Fruit fly (Drosophila melanogaster) whole organism, embryonic: ENCODE measurements around the gene Ccn.

Experiments
- ATbp ChIP-seq: fragments of 200-800 bp; sonication (Bioruptor generic); optimal IDR thresholded peaks from 2 replicates; lab custom pipeline; 2017; ENCODE audit warnings: missing biosample characterization, mild to moderate bottlenecking, missing genetic modification characterization, missing genetic modification reagents
- Antp ChIP-seq: fragments of 200-800 bp; sonication (Bioruptor generic); optimal IDR thresholded peaks from 3 replicates; lab custom pipeline; 2016; ENCODE audit warnings: missing biosample characterization, missing genetic modification characterization
- C15 ChIP-seq: fragments of 200-800 bp; sonication (Bioruptor generic); IDR thresholded peaks from 3 replicates; pipeline ENCODE4 v1.3.6; 2022; ENCODE audit warnings: missing biosample characterization, missing genetic modification characterization
- CG11398 ChIP-seq: fragments of 200-800 bp; sonication (Bioruptor generic); optimal IDR thresholded peaks from 2 replicates; lab custom pipeline; 2016; ENCODE audit warnings: missing biosample characterization, missing genetic modification characterization
- CG11695 ChIP-seq: fragments of 200-800 bp; sonication (Bioruptor generic); IDR thresholded peaks from 3 replicates; pipeline ENCODE4 v1.3.6; 2022; ENCODE audit warnings: missing biosample characterization, missing genetic modification characterization
- CG12391 ChIP-seq: fragments of 200-800 bp; sonication (Bioruptor generic); optimal IDR thresholded peaks from 3 replicates; lab custom pipeline; 2018; ENCODE audit warnings: missing biosample characterization, mild to moderate bottlenecking, missing genetic modification characterization, moderate library complexity
- CG13894 ChIP-seq: fragments of 200-800 bp; sonication (Bioruptor generic); optimal IDR thresholded peaks from 3 replicates; lab custom pipeline; 2018; ENCODE audit warnings: missing biosample characterization, mild to moderate bottlenecking, missing genetic modification characterization, moderate library complexity
- CG15073 ChIP-seq: fragments of 200-800 bp; sonication (Bioruptor generic); optimal IDR thresholded peaks from 2 replicates; lab custom pipeline; 2016; ENCODE audit warnings: missing biosample characterization, missing genetic modification characterization
- CG15514 ChIP-seq: fragments of 200-800 bp; sonication (Bioruptor generic); optimal IDR thresholded peaks from 3 replicates; lab custom pipeline; 2017; ENCODE audit warnings: missing biosample characterization, missing genetic modification characterization, mild to moderate bottlenecking, moderate library complexity, missing genetic modification reagents
- CG15696 ChIP-seq: fragments of 200-800 bp; sonication (Bioruptor generic); optimal IDR thresholded peaks from 2 replicates; lab custom pipeline; 2019; ENCODE audit warnings: missing biosample characterization, mild to moderate bottlenecking, missing genetic modification characterization, moderate library complexity
- CG1602 ChIP-seq: fragments of 200-800 bp; sonication (Bioruptor generic); optimal IDR thresholded peaks from 3 replicates; lab custom pipeline; 2016; ENCODE audit warnings: missing biosample characterization, missing genetic modification characterization
- CG16779 ChIP-seq: fragments of 200-800 bp; sonication (Bioruptor generic); IDR thresholded peaks from 2 replicates; pipeline ENCODE4 v1.3.6; 2022; ENCODE audit warnings: missing biosample characterization, missing genetic modification characterization
- CG17361 ChIP-seq: fragments of 200-800 bp; sonication (Bioruptor generic); IDR thresholded peaks from 3 replicates; pipeline ENCODE4 v1.3.6; 2022; ENCODE audit warnings: missing biosample characterization, missing genetic modification characterization
- CG2678 ChIP-seq: fragments of 200-800 bp; sonication (Bioruptor generic); optimal IDR thresholded peaks from 3 replicates; lab custom pipeline; 2019; ENCODE audit warnings: missing biosample characterization, mild to moderate bottlenecking, missing genetic modification characterization, moderate library complexity
- CG3065 ChIP-seq: fragments of 200-800 bp; sonication (Bioruptor generic); optimal IDR thresholded peaks from 2 replicates; lab custom pipeline; 2016; ENCODE audit warnings: missing biosample characterization, missing genetic modification characterization
- CG32767 ChIP-seq: fragments of 200-800 bp; sonication (Bioruptor generic); IDR thresholded peaks from 2 replicates; pipeline ENCODE4 v1.3.6; 2022; ENCODE audit warnings: missing biosample characterization, missing genetic modification characterization
- CG3995 ChIP-seq: fragments of 200-800 bp; sonication (Bioruptor generic); optimal IDR thresholded peaks from 3 replicates; lab custom pipeline; 2016; ENCODE audit warnings: missing biosample characterization, missing genetic modification characterization
- CG4404 ChIP-seq: fragments of 200-800 bp; sonication (Bioruptor generic); IDR thresholded peaks from 2 replicates; pipeline ENCODE4 v1.3.6; 2022; ENCODE audit warnings: missing biosample characterization, missing genetic modification characterization
- CG6272 ChIP-seq: fragments of 200-800 bp; sonication (Bioruptor generic); IDR thresholded peaks from 2 replicates; pipeline ENCODE4 v1.3.6; 2022; ENCODE audit warnings: missing biosample characterization, missing genetic modification characterization
- CG7556 ChIP-seq: fragments of 200-800 bp; sonication (Bioruptor generic); optimal IDR thresholded peaks from 2 replicates; lab custom pipeline; 2017; ENCODE audit warnings: missing biosample characterization, mild to moderate bottlenecking, missing genetic modification characterization
- CG8089 ChIP-seq: fragments of 200-800 bp; sonication (Bioruptor generic); optimal IDR thresholded peaks from 3 replicates; lab custom pipeline; 2016; ENCODE audit warnings: missing biosample characterization, missing genetic modification characterization
- CG8765 ChIP-seq: fragments of 200-800 bp; sonication (Bioruptor generic); IDR thresholded peaks from 2 replicates; pipeline ENCODE4 v1.3.6; 2022; ENCODE audit warnings: missing biosample characterization, missing genetic modification characterization
- CG9609 ChIP-seq: fragments of 200-800 bp; sonication (Bioruptor generic); optimal IDR thresholded peaks from 3 replicates; lab custom pipeline; 2016; ENCODE audit warnings: missing biosample characterization, missing genetic modification characterization
- CG9727 ChIP-seq: fragments of 200-800 bp; sonication (Bioruptor generic); optimal IDR thresholded peaks from 3 replicates; lab custom pipeline; 2017; ENCODE audit warnings: missing biosample characterization, mild to moderate bottlenecking, missing genetic modification characterization
- E2f2 ChIP-seq: fragments of 200-800 bp; sonication (Bioruptor generic); IDR thresholded peaks from 2 replicates; pipeline ENCODE4 v1.3.6; 2022; ENCODE audit warnings: missing biosample characterization, missing genetic modification characterization
- Ets97D ChIP-seq: fragments of 200-800 bp; sonication (Bioruptor generic); optimal IDR thresholded peaks from 3 replicates; lab custom pipeline; 2016; ENCODE audit warnings: missing biosample characterization, missing genetic modification characterization
- Lim3 ChIP-seq: fragments of 200-800 bp; sonication (Bioruptor generic); IDR thresholded peaks from 2 replicates; pipeline ENCODE4 v1.3.6; 2022; ENCODE audit warnings: missing biosample characterization, missing genetic modification characterization
- Meics ChIP-seq: fragments of 200-800 bp; sonication (Bioruptor generic); optimal IDR thresholded peaks from 2 replicates; lab custom pipeline; 2017; ENCODE audit warnings: missing biosample characterization, mild to moderate bottlenecking, missing genetic modification characterization
- NC2β ChIP-seq: fragments of 200-800 bp; sonication (Bioruptor generic); optimal IDR thresholded peaks from 2 replicates; lab custom pipeline; 2016; ENCODE audit warnings: missing biosample characterization, missing genetic modification characterization
- NfI ChIP-seq: fragments of 200-800 bp; sonication (Bioruptor generic); optimal IDR thresholded peaks from 3 replicates; lab custom pipeline; 2018; ENCODE audit warnings: missing biosample characterization, mild to moderate bottlenecking, missing genetic modification characterization, moderate library complexity
- Six4 ChIP-seq: fragments of 200-800 bp; sonication (Bioruptor generic); optimal IDR thresholded peaks from 2 replicates; lab custom pipeline; 2016; ENCODE audit warnings: missing biosample characterization, missing genetic modification characterization
- Taf1 ChIP-seq: fragments of 200-800 bp; sonication (Bioruptor generic); IDR thresholded peaks from 2 replicates; pipeline ENCODE4 v1.3.6; 2022; ENCODE audit warnings: missing biosample characterization, missing genetic modification characterization
- aop ChIP-seq: fragments of 200-800 bp; sonication (Bioruptor generic); IDR thresholded peaks from 2 replicates; pipeline ENCODE4 v1.3.6; 2022; ENCODE audit warnings: missing biosample characterization, missing genetic modification characterization
- bcd ChIP-seq: fragments of 200-800 bp; sonication (Bioruptor generic); optimal IDR thresholded peaks from 2 replicates; lab custom pipeline; 2017; ENCODE audit warnings: missing biosample characterization, mild to moderate bottlenecking, missing genetic modification characterization
- crc ChIP-seq: fragments of 200-800 bp; sonication (Bioruptor generic); optimal IDR thresholded peaks from 2 replicates; lab custom pipeline; 2016; ENCODE audit warnings: missing biosample characterization, missing genetic modification characterization
- dati ChIP-seq: fragments of 200-800 bp; sonication (Bioruptor generic); IDR thresholded peaks from 2 replicates; pipeline ENCODE4 v1.3.6; 2022; ENCODE audit warnings: missing biosample characterization, missing genetic modification characterization
- ewg ChIP-seq: fragments of 200-800 bp; sonication (Bioruptor generic); optimal IDR thresholded peaks from 3 replicates; lab custom pipeline; 2017; ENCODE audit warnings: mild to moderate bottlenecking, missing biosample characterization, missing genetic modification reagents, missing genetic modification characterization
- eyg ChIP-seq: fragments of 200-800 bp; sonication (Bioruptor generic); optimal IDR thresholded peaks from 3 replicates; lab custom pipeline; 2016; ENCODE audit warnings: missing biosample characterization, missing genetic modification characterization
- gcm ChIP-seq: fragments of 200-800 bp; sonication (Bioruptor generic); optimal IDR thresholded peaks from 2 replicates; lab custom pipeline; 2019; ENCODE audit warnings: missing biosample characterization, mild to moderate bottlenecking, missing genetic modification characterization, moderate library complexity
- grn ChIP-seq: fragments of 200-800 bp; sonication (Bioruptor generic); optimal IDR thresholded peaks from 3 replicates; lab custom pipeline; 2017; ENCODE audit warnings: missing biosample characterization, missing genetic modification characterization
- maf-S ChIP-seq: fragments of 200-800 bp; sonication (Bioruptor generic); optimal IDR thresholded peaks from 2 replicates; lab custom pipeline; 2016; ENCODE audit warnings: missing biosample characterization, missing genetic modification characterization
- onecut ChIP-seq: fragments of 200-800 bp; sonication (Bioruptor generic); IDR thresholded peaks from 2 replicates; pipeline ENCODE4 v1.3.6; 2022; ENCODE audit warnings: missing biosample characterization, missing genetic modification characterization
- peb ChIP-seq: fragments of 200-800 bp; sonication (Bioruptor generic); IDR thresholded peaks from 2 replicates; pipeline ENCODE4 v1.3.6; 2022; ENCODE audit warnings: missing biosample characterization, missing genetic modification characterization
- pho ChIP-seq: fragments of 200-800 bp; sonication (Bioruptor generic); optimal IDR thresholded peaks from 2 replicates; lab custom pipeline; 2016; ENCODE audit warnings: missing biosample characterization, missing genetic modification characterization
- ranshi ChIP-seq: fragments of 200-800 bp; sonication (Bioruptor generic); IDR thresholded peaks from 2 replicates; pipeline ENCODE4 v1.3.6; 2022; ENCODE audit warnings: missing biosample characterization, missing genetic modification characterization
- salm ChIP-seq: fragments of 200-800 bp; sonication (Bioruptor generic); optimal IDR thresholded peaks from 2 replicates; lab custom pipeline; 2018; ENCODE audit warnings: missing biosample characterization, mild to moderate bottlenecking, missing genetic modification characterization
- sisA ChIP-seq: fragments of 200-800 bp; sonication (Bioruptor generic); IDR thresholded peaks from 2 replicates; pipeline ENCODE4 v1.3.6; 2022; ENCODE audit warnings: missing biosample characterization, missing genetic modification characterization
- slbo ChIP-seq: fragments of 200-800 bp; sonication (Bioruptor generic); IDR thresholded peaks from 2 replicates; pipeline ENCODE4 v1.3.6; 2022; ENCODE audit warnings: missing biosample characterization, missing genetic modification characterization
- stc ChIP-seq: fragments of 200-800 bp; sonication (Bioruptor generic); IDR thresholded peaks from 2 replicates; pipeline ENCODE4 v1.3.6; 2022; ENCODE audit warnings: missing biosample characterization, missing genetic modification characterization
- tin ChIP-seq: fragments of 200-800 bp; sonication (Bioruptor generic); optimal IDR thresholded peaks from 3 replicates; lab custom pipeline; 2016; ENCODE audit warnings: missing biosample characterization, missing genetic modification characterization
- zfh1 ChIP-seq: fragments of 200-800 bp; sonication (Bioruptor generic); IDR thresholded peaks from 3 replicates; pipeline ENCODE4 v1.3.6; 2022; ENCODE audit warnings: missing biosample characterization, missing genetic modification characterization

Gene Ccn

dm6 chr3L:17668945-17669779 is 20.7 kb upstream of the Ccn start, which contains the start of gene Crtc (continued):
- TF ChIP-seq Six4 (GFP tag; lab: Kevin White, UChicago) (no peak), CG32767 (no peak), ewg (GFP tag; lab: Kevin White, UChicago) (no peak), CG13894 (tag; lab: Kevin White, UChicago) (no peak), aop (GFP tag; lab: Robert Waterston, UW) (no peak), slbo (GFP tag; lab: Robert Waterston, UW) (peak; percentile 40; the same call in 1 of the 2 replicates), ATbp (GFP tag; lab: Kevin White, UChicago) (no peak), Ets97D (peak; percentile 65), Antp (GFP tag; lab: Kevin White, UChicago) (no peak), CG3065 (GFP tag; lab: Kevin White, UChicago) (no peak), E2f2 (GFP tag; lab: Robert Waterston, UW) (peak; percentile 85), CG2678 (no peak), CG11398 (GFP tag; lab: Kevin White, UChicago) (no peak), C15 (no peak), NfI (no peak), bcd (GFP tag; lab: Kevin White, UChicago) (peak; percentile 25), CG3995 (GFP tag; lab: Kevin White, UChicago) (peak; percentile 60), Lim3 (GFP tag; lab: Robert Waterston, UW) (no peak), CG9609 (GFP tag; lab: Kevin White, UChicago) (no peak), eyg (GFP tag; lab: Kevin White, UChicago) (no peak), Taf1 (GFP tag; lab: Robert Waterston, UW) (no peak), CG8765 (GFP tag; lab: Robert Waterston, UW) (no peak), CG15696 (tag; lab: Kevin White, UChicago) (no peak), Meics (no peak), CG16779 (no peak), salm (tag; lab: Kevin White, UChicago) (no peak), crc (GFP tag; lab: Kevin White, UChicago) (no peak), dati (GFP tag; lab: Robert Waterston, UW) (no peak), CG6272 (GFP tag; lab: Robert Waterston, UW) (no peak), sisA (GFP tag; lab: Robert Waterston, UW) (no peak), grn (GFP tag; lab: Kevin White, UChicago) (no peak), CG15514 (GFP tag; lab: Kevin White, UChicago) (peak; percentile 93), stc (GFP tag; lab: Robert Waterston, UW) (0 out of 2 replicates have a peak, but pooled peaks have one; percentile 13), CG7556 (GFP tag; lab: Kevin White, UChicago) (no peak), NC2β (GFP tag; lab: Kevin White, UChicago) (no peak), gcm (GFP tag; lab: Kevin White, UChicago) (peak; percentile 16), CG11695 (no peak), onecut (0 out of 2 replicates have a peak, but pooled peaks have one; percentile 5), CG4404 (no peak), peb (no peak), ranshi (GFP tag; lab: Robert Waterston, UW) (no peak), zfh1 (GFP tag; lab: Robert Waterston, UW) (no peak), maf-S (GFP tag; lab: Kevin White, UChicago) (no peak), CG12391 (tag; lab: Kevin White, UChicago) (peak; percentile 44), tin (GFP tag; lab: Kevin White, UChicago) (peak; percentile 14), CG15073 (no peak), pho (GFP tag; lab: Kevin White, UChicago) (no peak), CG8089 (GFP tag; lab: Kevin White, UChicago) (no peak), CG1602 (GFP tag; lab: Kevin White, UChicago) (no peak), CG17361 (GFP tag; lab: Robert Waterston, UW) (peak; percentile 44; the same call in 1 of the 3 replicates), CG9727 (GFP tag; lab: Kevin White, UChicago) (peak; percentile 0)
